Worm (Caenorhabditis elegans) whole organism, late embryonic: ENCODE results near the gene gro-1.

Experiments used
- C08G9.2 ChIP-seq: sonication (generic microtip); optimal IDR thresholded peaks from 2 replicates; lab custom pipeline; 2016; ENCODE audit warnings: mild to moderate bottlenecking, missing genetic modification characterization, moderate library complexity, missing compliant biosample characterization
- F13H6.1 ChIP-seq: sonication (generic microtip); optimal IDR thresholded peaks from 2 replicates; lab custom pipeline; 2016; ENCODE audit warnings: missing genetic modification characterization, missing compliant biosample characterization
- K09A11.1 ChIP-seq: sonication (generic microtip); optimal IDR thresholded peaks from 2 replicates; lab custom pipeline; 2017; ENCODE audit warnings: antibody characterized with exemption, mild to moderate bottlenecking, missing genetic modification characterization, missing compliant biosample characterization; ENCODE audit not compliant: insufficient read depth
- T23F11.4 ChIP-seq: fragments of 200-800 bp; sonication (Bioruptor generic); optimal IDR thresholded peaks from 2 replicates; lab custom pipeline; 2018; ENCODE audit warnings: mild to moderate bottlenecking, missing genetic modification characterization, missing compliant biosample characterization
- ceh-14 ChIP-seq: sonication (generic microtip); optimal IDR thresholded peaks from 2 replicates; lab custom pipeline; 2016; ENCODE audit warnings: missing genotype, missing genetic modification characterization, missing compliant biosample characterization
- ceh-18 ChIP-seq: sonication (generic microtip); optimal IDR thresholded peaks from 2 replicates; lab custom pipeline; 2016; ENCODE audit warnings: missing genetic modification characterization, missing compliant biosample characterization
- ceh-19 ChIP-seq: fragments of 200-800 bp; sonication (Bioruptor generic); optimal IDR thresholded peaks from 2 replicates; lab custom pipeline; 2018; ENCODE audit warnings: mild to moderate bottlenecking, missing genetic modification characterization, missing compliant biosample characterization
- ceh-2 ChIP-seq: sonication (generic microtip); optimal IDR thresholded peaks from 2 replicates; lab custom pipeline; 2016; ENCODE audit warnings: missing genotype, missing genetic modification characterization, missing compliant biosample characterization
- ceh-22 ChIP-seq: sonication (generic microtip); optimal IDR thresholded peaks from 2 replicates; lab custom pipeline; 2017; ENCODE audit warnings: missing biosample characterization, missing genetic modification characterization
- ceh-31 ChIP-seq: sonication (generic microtip); optimal IDR thresholded peaks from 2 replicates; lab custom pipeline; 2016; ENCODE audit warnings: missing genetic modification characterization, missing compliant biosample characterization
- ceh-34 ChIP-seq: sonication (generic microtip); optimal IDR thresholded peaks from 2 replicates; lab custom pipeline; 2016; ENCODE audit warnings: mild to moderate bottlenecking, missing genetic modification characterization, missing compliant biosample characterization
- ceh-45 ChIP-seq: fragments of 200-800 bp; sonication (Bioruptor generic); IDR thresholded peaks from 2 replicates; pipeline ENCODE4 v1.3.6; 2022; ENCODE audit warnings: missing genetic modification reagents, missing genetic modification characterization, missing compliant biosample characterization
- ceh-9 ChIP-seq: sonication (generic microtip); optimal IDR thresholded peaks from 2 replicates; lab custom pipeline; 2016; ENCODE audit warnings: mild to moderate bottlenecking, missing genetic modification characterization, inconsistent platforms, missing compliant biosample characterization
- che-1 ChIP-seq: sonication (generic microtip); optimal IDR thresholded peaks from 2 replicates; lab custom pipeline; 2016; ENCODE audit warnings: mild to moderate bottlenecking, missing genetic modification characterization, missing compliant biosample characterization
- dmd-4 ChIP-seq: sonication (generic microtip); optimal IDR thresholded peaks from 2 replicates; lab custom pipeline; 2016; ENCODE audit warnings: borderline replicate concordance, missing genetic modification characterization, missing compliant biosample characterization
- dve-1 ChIP-seq: sonication (generic microtip); optimal IDR thresholded peaks from 2 replicates; lab custom pipeline; 2017; ENCODE audit warnings: antibody characterized with exemption, mild to moderate bottlenecking, missing genetic modification characterization, missing compliant biosample characterization
- elt-2 ChIP-seq: sonication (generic microtip); optimal IDR thresholded peaks from 2 replicates; lab custom pipeline; 2016; ENCODE audit warnings: missing genetic modification reagents, missing genetic modification characterization, missing compliant biosample characterization
- elt-4 ChIP-seq: sonication (generic microtip); optimal IDR thresholded peaks from 2 replicates; lab custom pipeline; 2016; ENCODE audit warnings: missing genetic modification characterization, missing compliant biosample characterization
- ets-4 ChIP-seq: sonication (generic microtip); optimal IDR thresholded peaks from 2 replicates; lab custom pipeline; 2016; ENCODE audit warnings: missing genetic modification characterization, missing compliant biosample characterization
- fax-1 ChIP-seq: sonication (generic microtip); optimal IDR thresholded peaks from 2 replicates; lab custom pipeline; 2016; ENCODE audit warnings: missing genotype, missing genetic modification characterization, missing compliant biosample characterization
- fkh-10 ChIP-seq: fragments of 150-350 bp; optimal IDR thresholded peaks from 2 replicates; lab custom pipeline; 2014; ENCODE audit warnings: missing biosample characterization, missing genetic modification reagents, missing genetic modification characterization
- fkh-6 ChIP-seq: sonication (generic microtip); optimal IDR thresholded peaks from 2 replicates; lab custom pipeline; 2016; ENCODE audit warnings: missing genetic modification characterization, missing compliant biosample characterization
- gmeb-2 ChIP-seq: sonication (generic microtip); optimal IDR thresholded peaks from 2 replicates; lab custom pipeline; 2016; ENCODE audit warnings: missing genetic modification characterization, inconsistent platforms, missing compliant biosample characterization
- hlh-13 ChIP-seq: fragments of 200-800 bp; sonication (Bioruptor generic); optimal IDR thresholded peaks from 2 replicates; lab custom pipeline; 2018; ENCODE audit warnings: mild to moderate bottlenecking, missing genetic modification characterization, missing compliant biosample characterization
- hlh-6 ChIP-seq: sonication (generic microtip); optimal IDR thresholded peaks from 2 replicates; lab custom pipeline; 2016; ENCODE audit warnings: missing genotype, missing genetic modification characterization, missing compliant biosample characterization
- hlh-8 ChIP-seq: sonication (generic microtip); optimal IDR thresholded peaks from 2 replicates; lab custom pipeline; 2016; ENCODE audit warnings: missing genotype, missing genetic modification characterization, missing compliant biosample characterization
- mec-3 ChIP-seq: sonication (generic microtip); optimal IDR thresholded peaks from 2 replicates; lab custom pipeline; 2016; ENCODE audit warnings: borderline replicate concordance, missing genetic modification characterization, missing compliant biosample characterization
- nfya-1 ChIP-seq: sonication (generic microtip); optimal IDR thresholded peaks from 2 replicates; lab custom pipeline; 2017; ENCODE audit warnings: missing genetic modification characterization, mild to moderate bottlenecking, missing compliant biosample characterization, antibody characterized with exemption, moderate library complexity
- nhr-11 ChIP-seq: fragments of 150-350 bp; optimal IDR thresholded peaks from 2 replicates; lab custom pipeline; 2014; ENCODE audit warnings: missing biosample characterization, missing genetic modification characterization
- pat-9 ChIP-seq: fragments of 200-800 bp; sonication (Bioruptor generic); optimal IDR thresholded peaks from 2 replicates; lab custom pipeline; 2018; ENCODE audit warnings: mild to moderate bottlenecking, missing genetic modification characterization, moderate library complexity, missing compliant biosample characterization
- pax-1 ChIP-seq: fragments of 150-350 bp; optimal IDR thresholded peaks from 2 replicates; lab custom pipeline; 2014; ENCODE audit warnings: missing biosample characterization, missing genetic modification characterization
- pros-1 ChIP-seq: fragments of 150-350 bp; optimal IDR thresholded peaks from 2 replicates; lab custom pipeline; 2014; ENCODE audit warnings: missing biosample characterization, missing genetic modification reagents, missing genetic modification characterization
- ref-2 ChIP-seq: sonication (generic microtip); optimal IDR thresholded peaks from 2 replicates; lab custom pipeline; 2016; ENCODE audit warnings: missing genetic modification characterization, missing compliant biosample characterization
- rnt-1 ChIP-seq: sonication (generic microtip); optimal IDR thresholded peaks from 2 replicates; lab custom pipeline; 2016; ENCODE audit warnings: missing genetic modification characterization, missing compliant biosample characterization
- sdc-2 ChIP-seq: sonication (generic microtip); optimal IDR thresholded peaks from 2 replicates; lab custom pipeline; 2016; ENCODE audit warnings: missing genotype, missing genetic modification characterization, missing compliant biosample characterization
- sox-4 ChIP-seq: sonication (generic microtip); optimal IDR thresholded peaks from 2 replicates; lab custom pipeline; 2017; ENCODE audit warnings: mild to moderate bottlenecking, missing genetic modification characterization, inconsistent platforms, missing compliant biosample characterization
- syd-9 ChIP-seq: sonication (generic microtip); optimal IDR thresholded peaks from 2 replicates; lab custom pipeline; 2016; ENCODE audit warnings: mild to moderate bottlenecking, missing genetic modification characterization, moderate library complexity, missing compliant biosample characterization
- tbx-2 ChIP-seq: sonication (generic microtip); optimal IDR thresholded peaks from 2 replicates; lab custom pipeline; 2016; ENCODE audit warnings: missing genetic modification characterization, missing compliant biosample characterization
- ttx-3 ChIP-seq: sonication (generic microtip); optimal IDR thresholded peaks from 2 replicates; lab custom pipeline; 2016; ENCODE audit warnings: missing genetic modification reagents, missing genetic modification characterization, missing compliant biosample characterization
- unc-42 ChIP-seq: sonication (generic microtip); optimal IDR thresholded peaks from 2 replicates; lab custom pipeline; 2016; ENCODE audit warnings: missing genotype, missing genetic modification characterization, missing compliant biosample characterization
- unc-55 ChIP-seq: sonication (generic microtip); optimal IDR thresholded peaks from 2 replicates; lab custom pipeline; 2017; ENCODE audit warnings: missing biosample characterization, missing genetic modification reagents, missing genetic modification characterization
- unc-86 ChIP-seq: sonication (generic microtip); optimal IDR thresholded peaks from 2 replicates; lab custom pipeline; 2016; ENCODE audit warnings: missing genetic modification characterization, missing compliant biosample characterization
- zip-5 ChIP-seq: sonication (generic microtip); optimal IDR thresholded peaks from 2 replicates; lab custom pipeline; 2016; ENCODE audit warnings: missing genetic modification characterization, missing compliant biosample characterization
- ztf-16 ChIP-seq: sonication (generic microtip); optimal IDR thresholded peaks from 2 replicates; lab custom pipeline; 2017; ENCODE audit warnings: missing genetic modification characterization, missing compliant biosample characterization

The gro-1 gene

DNA sequence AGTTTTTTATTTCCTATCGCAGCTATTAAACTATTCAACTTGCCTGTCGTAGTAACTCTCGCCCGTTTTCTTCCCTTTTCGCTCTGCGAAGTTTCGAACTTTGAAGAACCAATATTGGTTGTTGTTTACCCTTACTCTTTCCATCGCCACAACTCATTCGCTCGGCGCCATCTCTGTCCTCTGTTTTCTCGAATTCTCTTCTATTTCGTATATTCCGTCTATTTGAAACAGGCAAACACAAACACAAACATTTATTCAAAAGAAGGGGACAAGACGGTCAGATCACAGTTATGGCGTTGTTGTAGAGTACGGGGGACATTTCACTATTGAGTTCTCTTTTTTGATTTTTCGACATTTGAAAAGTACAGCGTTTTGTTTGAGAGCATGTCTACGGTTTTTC, 42.1 kb upstream of the gro-1 start:
- TF ChIP-seq ceh-45 (no peak), pros-1 (tag; lab: Kevin White, UChicago) (no peak), sox-4 (tag; lab: Kevin White, UChicago) (no peak), mec-3 (tag; lab: Kevin White, UChicago) (no peak), syd-9 (tag; lab: Kevin White, UChicago) (no peak), unc-42 (tag; lab: Kevin White, UChicago) (no peak), fkh-6 (tag; lab: Kevin White, UChicago) (no peak), elt-2 (tag; lab: Kevin White, UChicago) (no peak), nhr-11 (tag; lab: Kevin White, UChicago) (no peak), fkh-10 (GFP tag; lab: Kevin White, UChicago) (no peak), dmd-4 (no peak), sdc-2 (tag; lab: Kevin White, UChicago) (no peak), che-1 (no peak), K09A11.1 (tag; lab: Kevin White, UChicago) (no peak), unc-55 (GFP tag; lab: Kevin White, UChicago) (no peak), zip-5 (tag; lab: Kevin White, UChicago) (no peak), ets-4 (no peak), gmeb-2 (tag; lab: Kevin White, UChicago) (no peak), ceh-9 (no peak), fax-1 (tag; lab: Kevin White, UChicago) (no peak)

ce11 chrIII:5224908-5225307, 40.0 kb upstream of the gro-1 start:
- TF ChIP-seq ceh-14 (tag; lab: Kevin White, UChicago) (no peak), ceh-2 (no peak), ceh-31 (no peak), ceh-18 (tag; lab: Kevin White, UChicago) (peak; percentile 12), ceh-19 (no peak)

DNA sequence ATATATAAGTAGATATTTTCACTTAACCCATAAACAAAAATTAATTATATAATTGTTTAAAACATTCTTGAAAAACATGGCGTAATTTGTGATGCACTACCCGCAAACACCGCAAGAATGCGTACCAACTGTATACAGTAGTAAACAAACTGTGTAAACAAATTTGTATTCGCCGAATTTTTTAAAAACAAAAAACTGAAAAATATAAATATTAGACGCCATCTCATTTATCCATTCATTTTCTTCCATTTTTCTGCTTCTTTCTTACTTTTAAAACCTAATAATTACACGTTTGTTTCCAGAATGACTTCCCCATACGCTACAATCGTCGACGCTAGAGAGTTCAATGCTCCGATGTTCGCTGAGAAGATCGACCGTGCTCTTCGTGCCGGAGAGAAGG, 39.6 kb upstream of the gro-1 start, which contains the start of gene nex-1:
Gene nex-1 (plus strand): TSS at position 301 of the 400 bp plus-strand sequence.
- TF ChIP-seq hlh-6 (tag; lab: Kevin White, UChicago) (no peak), K09A11.1 (tag; lab: Kevin White, UChicago) (no peak), pat-9 (tag; lab: Kevin White, UChicago) (no peak), ceh-31 (no peak), ceh-22 (tag; lab: Kevin White, UChicago) (no peak), ceh-18 (tag; lab: Kevin White, UChicago) (no peak), ceh-9 (no peak), unc-42 (tag; lab: Kevin White, UChicago) (no peak), elt-4 (no peak), fkh-10 (GFP tag; lab: Kevin White, UChicago) (no peak)
- TF ChIP-seq, all 69 proteins: peak for 0

DNA sequence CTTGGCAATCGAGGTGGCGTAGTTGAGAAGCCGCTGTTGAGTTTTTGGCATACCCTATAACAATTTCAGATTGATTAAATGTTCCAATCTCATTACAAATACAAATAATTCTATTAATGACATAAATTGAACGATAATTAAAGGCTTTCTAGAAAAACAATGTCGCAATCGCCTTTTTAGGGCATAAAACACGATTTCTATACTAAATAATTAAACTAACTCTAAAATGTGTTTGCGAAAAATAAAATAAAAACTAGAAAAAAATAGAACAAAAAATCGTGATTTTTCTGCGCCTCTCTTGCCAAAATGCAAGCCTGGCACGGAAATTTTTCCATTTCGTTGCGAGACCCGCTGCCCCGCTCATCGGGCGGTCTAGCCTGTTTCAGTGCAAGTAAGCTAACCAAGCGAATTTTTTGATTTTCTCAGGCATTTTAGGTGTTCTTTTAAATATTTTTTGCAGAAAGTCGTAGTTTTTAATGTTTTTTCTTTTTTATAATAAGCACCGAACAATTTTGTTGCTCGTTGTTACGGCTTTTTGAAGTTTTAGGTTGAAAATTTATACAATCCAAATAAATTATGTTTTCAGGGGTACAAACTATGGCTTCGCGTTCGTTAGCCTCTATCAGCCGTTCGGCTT, 37.0 kb upstream of the gro-1 start, which contains the start of the genes C34E10.12, C34E10.10 and atp-2:
Gene C34E10.12 (minus strand): TSS at position 51 of the 637 bp plus-strand sequence.
Gene C34E10.10 (minus strand): TSS at position 54 of the 637 bp plus-strand sequence.
Gene atp-2 (plus strand): TSS at position 587 of the 637 bp plus-strand sequence.
- no peak for TF ChIP-seq fax-1 (tag; lab: Kevin White, UChicago)
- peak; percentile 10 for TF ChIP-seq K09A11.1 (tag; lab: Kevin White, UChicago)
- TF ChIP-seq pax-1 (tag; lab: Kevin White, UChicago) = peak; percentile 22
- peak; percentile 78 for TF ChIP-seq ceh-31
- no peak for TF ChIP-seq C08G9.2 (tag; lab: Kevin White, UChicago)
- no peak for TF ChIP-seq ref-2
- peak; percentile 56 for TF ChIP-seq ceh-34
- no peak for TF ChIP-seq ceh-45
- no peak for TF ChIP-seq hlh-8 (tag; lab: Kevin White, UChicago)
- TF ChIP-seq sdc-2 (tag; lab: Kevin White, UChicago) = no peak
- TF ChIP-seq ceh-18 (tag; lab: Kevin White, UChicago) = peak; percentile 48
- peak; percentile 74 for TF ChIP-seq dve-1
- TF ChIP-seq ceh-14 (tag; lab: Kevin White, UChicago) = peak; percentile 37
- TF ChIP-seq hlh-13 (GFP tag; lab: Kevin White, UChicago) = no peak
- peak; percentile 43 for TF ChIP-seq rnt-1 (tag; lab: Kevin White, UChicago)
- peak; percentile 51 for TF ChIP-seq elt-2 (tag; lab: Kevin White, UChicago)
- peak; percentile 18 for TF ChIP-seq ztf-16 (tag; lab: Kevin White, UChicago)
- peak; percentile 70 for TF ChIP-seq nfya-1 (tag; lab: Kevin White, UChicago)
- peak; percentile 62 for TF ChIP-seq tbx-2 (tag; lab: Kevin White, UChicago)
- peak; percentile 31 for TF ChIP-seq ceh-2
- TF ChIP-seq unc-86 (tag; lab: Kevin White, UChicago) = peak; percentile 7
- peak; percentile 68 for TF ChIP-seq ets-4
- peak; percentile 13 for TF ChIP-seq F13H6.1 (tag; lab: Kevin White, UChicago)
- no peak for TF ChIP-seq T23F11.4 (GFP tag; lab: Kevin White, UChicago)
- peak; percentile 33 for TF ChIP-seq ttx-3 (tag; lab: Kevin White, UChicago)
- no peak for TF ChIP-seq fkh-10 (GFP tag; lab: Kevin White, UChicago)
- TF ChIP-seq unc-42 (tag; lab: Kevin White, UChicago) = peak; percentile 49
- TF ChIP-seq, all 69 proteins: peak for 18
